Worm (Caenorhabditis elegans): ENCODE measurements around the gene C43H6.4.

DNA sequence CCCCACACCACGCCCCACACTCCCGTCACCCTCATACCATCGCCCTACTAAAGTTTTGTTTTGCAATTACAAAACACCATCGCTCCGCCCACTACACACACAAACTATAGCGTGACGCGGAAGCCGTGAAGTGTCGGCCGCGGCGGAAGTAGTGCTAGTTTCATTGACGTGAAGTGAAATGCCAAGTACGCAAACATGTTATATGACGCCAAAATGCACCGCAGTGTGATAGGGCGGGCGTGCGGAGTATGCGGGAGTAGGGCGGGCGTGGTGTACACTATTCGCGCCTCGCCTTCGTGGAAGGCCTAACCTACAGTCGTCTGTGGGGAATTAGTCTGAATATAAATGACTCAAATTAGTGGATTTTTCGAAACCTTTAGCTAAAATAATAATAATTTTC is 41.0 kb upstream of the C43H6.4 start:
- TF ChIP-seq hmg-11 (tag; optimal IDR thresholded peaks at IDR 0.05) (no peak), jun-1 (tag; optimal IDR thresholded peaks at IDR 0.05) (no peak), nhr-77 (tag; optimal IDR thresholded peaks at IDR 0.05) (no peak), nhr-76 (tag; optimal IDR thresholded peaks at IDR 0.05) (no peak), unc-39 (tag; optimal IDR thresholded peaks at IDR 0.05) (no peak), pqm-1 (tag; optimal IDR thresholded peaks at IDR 0.05) (no peak), daf-12 (tag; optimal IDR thresholded peaks at IDR 0.05) (no peak), snpc-4 (tag; optimal IDR thresholded peaks at IDR 0.05) (no peak), nfya-1 (tag; optimal IDR thresholded peaks at IDR 0.05; ENCODE audit: insufficient read depth) (no peak), sea-2 (GFP tag; optimal IDR thresholded peaks at IDR 0.05) (no peak), ama-1 (optimal IDR thresholded peaks at IDR 0.05) (no peak)

Data from whole organism, L3 larva.